Fruit fly (Drosophila melanogaster) whole organism, embryonic: ENCODE results near the gene CG11980.

Source experiments
- CG10462 ChIP-seq: fragments of 200-800 bp; sonication (Bioruptor generic); optimal IDR thresholded peaks from 2 replicates; lab custom pipeline; 2016; ENCODE audit warnings: missing biosample characterization, missing genetic modification characterization
- CG11504 ChIP-seq: fragments of 200-800 bp; sonication (Bioruptor generic); optimal IDR thresholded peaks from 3 replicates; lab custom pipeline; 2019; ENCODE audit warnings: missing biosample characterization, mild to moderate bottlenecking, missing genetic modification characterization, moderate library complexity
- CG11723 ChIP-seq: fragments of 200-800 bp; sonication (Bioruptor generic); optimal IDR thresholded peaks from 2 replicates; lab custom pipeline; 2017; ENCODE audit warnings: missing biosample characterization, mild to moderate bottlenecking, missing genetic modification characterization
- CG1233 ChIP-seq: fragments of 200-800 bp; sonication (Bioruptor generic); optimal IDR thresholded peaks from 4 replicates; lab custom pipeline; 2018; ENCODE audit warnings: missing biosample characterization, mild to moderate bottlenecking, missing genetic modification characterization
- CG12659 ChIP-seq: fragments of 200-800 bp; sonication (Bioruptor generic); optimal IDR thresholded peaks from 3 replicates; lab custom pipeline; 2017; ENCODE audit warnings: mild to moderate bottlenecking, missing biosample characterization, missing genetic modification reagents, missing genetic modification characterization
- CG13894 ChIP-seq: fragments of 200-800 bp; sonication (Bioruptor generic); optimal IDR thresholded peaks from 3 replicates; lab custom pipeline; 2018; ENCODE audit warnings: missing biosample characterization, mild to moderate bottlenecking, missing genetic modification characterization, moderate library complexity
- CG14667 ChIP-seq: fragments of 200-800 bp; sonication (Bioruptor generic); IDR thresholded peaks from 2 replicates; pipeline ENCODE4 v1.3.6; 2022; ENCODE audit warnings: missing biosample characterization, missing genetic modification characterization
- CG30431 ChIP-seq: fragments of 200-800 bp; sonication (Bioruptor generic); optimal IDR thresholded peaks from 2 replicates; lab custom pipeline; 2017; ENCODE audit warnings: missing biosample characterization, missing genetic modification characterization
- CG31365 ChIP-seq: fragments of 200-800 bp; sonication (Bioruptor generic); optimal IDR thresholded peaks from 2 replicates; lab custom pipeline; 2018; ENCODE audit warnings: missing biosample characterization, mild to moderate bottlenecking, missing genetic modification characterization
- CG6254 ChIP-seq: fragments of 200-800 bp; sonication (Bioruptor generic); optimal IDR thresholded peaks from 3 replicates; lab custom pipeline; 2017; ENCODE audit warnings: mild to moderate bottlenecking, missing biosample characterization, missing genetic modification reagents, missing genetic modification characterization
- CG7357 ChIP-seq: fragments of 200-800 bp; sonication (Bioruptor generic); IDR thresholded peaks from 3 replicates; pipeline ENCODE4 v1.3.6; 2022; ENCODE audit warnings: missing biosample characterization, missing genetic modification characterization
- Dek ChIP-seq: fragments of 200-800 bp; sonication (Bioruptor generic); optimal IDR thresholded peaks from 3 replicates; lab custom pipeline; 2019; ENCODE audit warnings: missing biosample characterization, mild to moderate bottlenecking, missing genetic modification characterization, moderate library complexity
- Dfd ChIP-seq, 2 experiments: fragments of >200 bp; optimal IDR thresholded peaks; 2 replicates each; lab custom pipeline; 2017; ENCODE audit warnings: missing biosample characterization in 2 of 2, missing genetic modification characterization in 2 of 2
- Dp ChIP-seq: fragments of 200-800 bp; sonication (Bioruptor generic); optimal IDR thresholded peaks from 2 replicates; lab custom pipeline; 2018; ENCODE audit warnings: missing biosample characterization, mild to moderate bottlenecking, missing genetic modification characterization, moderate library complexity
- E2f2 ChIP-seq: fragments of 200-800 bp; sonication (Bioruptor generic); IDR thresholded peaks from 2 replicates; pipeline ENCODE4 v1.3.6; 2022; ENCODE audit warnings: missing biosample characterization, missing genetic modification characterization
- Fer3 ChIP-seq: fragments of 200-800 bp; sonication (Bioruptor generic); optimal IDR thresholded peaks from 2 replicates; lab custom pipeline; 2018; ENCODE audit warnings: missing biosample characterization, mild to moderate bottlenecking, missing genetic modification characterization, moderate library complexity
- GATAe ChIP-seq: fragments of 200-800 bp; sonication (Bioruptor generic); conservative IDR thresholded peaks from 2 replicates; pipeline ENCODE4 v1.3.6; 2022; ENCODE audit warnings: missing biosample characterization, missing genetic modification characterization
- H15 ChIP-seq: fragments of 200-800 bp; sonication (Bioruptor generic); IDR thresholded peaks from 3 replicates; pipeline ENCODE4 v1.3.6; 2022; ENCODE audit warnings: missing biosample characterization, missing genetic modification characterization
- HmgZ ChIP-seq: fragments of 200-800 bp; sonication (Bioruptor generic); optimal IDR thresholded peaks from 2 replicates; lab custom pipeline; 2018; ENCODE audit warnings: missing biosample characterization, mild to moderate bottlenecking, missing genetic modification characterization
- Hr3 ChIP-seq: fragments of 200-800 bp; sonication (Bioruptor generic); optimal IDR thresholded peaks from 3 replicates; lab custom pipeline; 2016; ENCODE audit warnings: missing biosample characterization, missing genetic modification characterization
- Hr51 ChIP-seq, 2 experiments: fragments of 200-800 bp; sonication (Bioruptor generic); optimal IDR thresholded peaks; 2 replicates in 1 of 2; 3 replicates in 1 of 2; lab custom pipeline; 2016 to 2018; ENCODE audit warnings: missing biosample characterization in 2 of 2, missing genetic modification characterization in 2 of 2, mild to moderate bottlenecking in 1 of 2, moderate library complexity in 1 of 2
- Hr78 ChIP-seq, 2 experiments: fragments of 200-800 bp in 1 of 2; fragments of >200 bp in 1 of 2; sonication (Bioruptor generic) in 1 of 2; optimal IDR thresholded peaks; 2 replicates each; lab custom pipeline; 2017 to 2019; ENCODE audit warnings: missing biosample characterization in 2 of 2, missing genetic modification characterization in 2 of 2, mild to moderate bottlenecking in 1 of 2, moderate library complexity in 1 of 2
- Nf-YB ChIP-seq: fragments of 200-800 bp; sonication (Bioruptor generic); optimal IDR thresholded peaks from 3 replicates; lab custom pipeline; 2019; ENCODE audit warnings: missing biosample characterization, mild to moderate bottlenecking, missing genetic modification characterization, moderate library complexity
- Poxn ChIP-seq: fragments of 200-800 bp; sonication (Bioruptor generic); IDR thresholded peaks from 2 replicates; pipeline ENCODE4 v1.3.6; 2022; ENCODE audit warnings: missing biosample characterization, missing genetic modification characterization
- Six4 ChIP-seq: fragments of 200-800 bp; sonication (Bioruptor generic); optimal IDR thresholded peaks from 2 replicates; lab custom pipeline; 2016; ENCODE audit warnings: missing biosample characterization, missing genetic modification characterization
- Spps ChIP-seq: fragments of 200-800 bp; sonication (Bioruptor generic); optimal IDR thresholded peaks from 2 replicates; lab custom pipeline; 2018; ENCODE audit warnings: missing biosample characterization, mild to moderate bottlenecking, missing genetic modification characterization
- Stat92E ChIP-seq, 3 experiments: fragments of >200 bp in 2 of 3; fragments of 200-800 bp in 1 of 3; sonication (Bioruptor generic) in 1 of 3; optimal IDR thresholded peaks; 2 replicates each; lab custom pipeline; 2017 to 2019; ENCODE audit warnings: missing biosample characterization in 3 of 3, missing genetic modification characterization in 3 of 3, mild to moderate bottlenecking in 1 of 3, moderate library complexity in 1 of 3
- Usf ChIP-seq: fragments of 200-800 bp; sonication (Bioruptor generic); optimal IDR thresholded peaks from 2 replicates; lab custom pipeline; 2017; ENCODE audit warnings: missing genotype, missing biosample characterization, missing genetic modification characterization
- cato ChIP-seq: fragments of 200-800 bp; sonication (Bioruptor generic); optimal IDR thresholded peaks from 2 replicates; lab custom pipeline; 2016; ENCODE audit warnings: missing biosample characterization, missing genetic modification characterization, borderline replicate concordance
- caup ChIP-seq: fragments of 200-800 bp; sonication (Bioruptor generic); optimal IDR thresholded peaks from 3 replicates; lab custom pipeline; 2017; ENCODE audit warnings: missing biosample characterization, mild to moderate bottlenecking, missing genetic modification characterization, moderate library complexity; ENCODE audit not compliant: severe bottlenecking
- chm ChIP-seq: fragments of 200-800 bp; sonication (Bioruptor generic); IDR thresholded peaks from 2 replicates; pipeline ENCODE4 v1.3.6; 2022; ENCODE audit warnings: missing biosample characterization, missing genetic modification characterization
- dm ChIP-seq: fragments of 200-800 bp; sonication (Bioruptor generic); optimal IDR thresholded peaks from 3 replicates; lab custom pipeline; 2016; ENCODE audit warnings: missing biosample characterization, missing genetic modification characterization
- eve ChIP-seq, 2 experiments: fragments of >200 bp; optimal IDR thresholded peaks; 2 replicates each; lab custom pipeline; 2017; ENCODE audit warnings: missing biosample characterization in 2 of 2, missing genetic modification characterization in 2 of 2
- exex ChIP-seq: fragments of 200-800 bp; sonication (Bioruptor generic); optimal IDR thresholded peaks from 4 replicates; lab custom pipeline; 2018; ENCODE audit warnings: missing biosample characterization, mild to moderate bottlenecking, missing genetic modification characterization, moderate library complexity
- eyg ChIP-seq: fragments of 200-800 bp; sonication (Bioruptor generic); optimal IDR thresholded peaks from 3 replicates; lab custom pipeline; 2016; ENCODE audit warnings: missing biosample characterization, missing genetic modification characterization
- gfzf ChIP-seq: fragments of 200-800 bp; sonication (Bioruptor generic); optimal IDR thresholded peaks from 2 replicates; lab custom pipeline; 2016; ENCODE audit warnings: missing biosample characterization, mild to moderate bottlenecking, missing genetic modification characterization, moderate library complexity
- hbn ChIP-seq: fragments of 200-800 bp; sonication (Bioruptor generic); IDR thresholded peaks from 2 replicates; pipeline ENCODE4 v1.3.6; 2022; ENCODE audit warnings: missing biosample characterization, missing genetic modification characterization; ENCODE audit not compliant: partially characterized antibody
- jigr1 ChIP-seq: fragments of 200-800 bp; sonication (Bioruptor generic); IDR thresholded peaks from 3 replicates; pipeline ENCODE4 v1.3.6; 2022; ENCODE audit warnings: missing biosample characterization, missing genetic modification characterization
- mam ChIP-seq: fragments of 200-800 bp; sonication (Bioruptor generic); optimal IDR thresholded peaks from 3 replicates; lab custom pipeline; 2016; ENCODE audit warnings: missing biosample characterization, missing genetic modification characterization
- nerfin-2 ChIP-seq: fragments of 200-800 bp; sonication (Bioruptor generic); IDR thresholded peaks from 2 replicates; pipeline ENCODE4 v1.3.6; 2022; ENCODE audit warnings: missing biosample characterization, missing genetic modification characterization; ENCODE audit not compliant: partially characterized antibody
- nom ChIP-seq: fragments of 200-800 bp; sonication (Bioruptor generic); optimal IDR thresholded peaks from 2 replicates; lab custom pipeline; 2017; ENCODE audit warnings: missing biosample characterization, missing genetic modification characterization, mild to moderate bottlenecking, moderate library complexity, missing genetic modification reagents
- pros ChIP-seq: fragments of 200-800 bp; sonication (Bioruptor generic); optimal IDR thresholded peaks from 3 replicates; lab custom pipeline; 2019; ENCODE audit warnings: missing biosample characterization, mild to moderate bottlenecking, missing genetic modification characterization, moderate library complexity
- shn ChIP-seq: fragments of 200-800 bp; sonication (Bioruptor generic); optimal IDR thresholded peaks from 3 replicates; lab custom pipeline; 2016; ENCODE audit warnings: missing biosample characterization, missing genetic modification characterization
- sqz ChIP-seq: fragments of 200-800 bp; sonication (Bioruptor generic); optimal IDR thresholded peaks from 3 replicates; lab custom pipeline; 2018; ENCODE audit warnings: missing biosample characterization, mild to moderate bottlenecking, missing genetic modification characterization
- stwl ChIP-seq: fragments of 200-800 bp; sonication (Bioruptor generic); optimal IDR thresholded peaks from 3 replicates; lab custom pipeline; 2018; ENCODE audit warnings: missing biosample characterization, mild to moderate bottlenecking, missing genetic modification characterization, moderate library complexity
- tap ChIP-seq: fragments of 200-800 bp; optimal IDR thresholded peaks from 3 replicates; lab custom pipeline; 2019; ENCODE audit warnings: missing biosample characterization, mild to moderate bottlenecking, missing genetic modification characterization, moderate library complexity
- unpg ChIP-seq: fragments of 200-800 bp; sonication (Bioruptor generic); optimal IDR thresholded peaks from 3 replicates; lab custom pipeline; 2018; ENCODE audit warnings: missing biosample characterization, mild to moderate bottlenecking, missing genetic modification characterization, moderate library complexity

The CG11980 gene

DNA sequence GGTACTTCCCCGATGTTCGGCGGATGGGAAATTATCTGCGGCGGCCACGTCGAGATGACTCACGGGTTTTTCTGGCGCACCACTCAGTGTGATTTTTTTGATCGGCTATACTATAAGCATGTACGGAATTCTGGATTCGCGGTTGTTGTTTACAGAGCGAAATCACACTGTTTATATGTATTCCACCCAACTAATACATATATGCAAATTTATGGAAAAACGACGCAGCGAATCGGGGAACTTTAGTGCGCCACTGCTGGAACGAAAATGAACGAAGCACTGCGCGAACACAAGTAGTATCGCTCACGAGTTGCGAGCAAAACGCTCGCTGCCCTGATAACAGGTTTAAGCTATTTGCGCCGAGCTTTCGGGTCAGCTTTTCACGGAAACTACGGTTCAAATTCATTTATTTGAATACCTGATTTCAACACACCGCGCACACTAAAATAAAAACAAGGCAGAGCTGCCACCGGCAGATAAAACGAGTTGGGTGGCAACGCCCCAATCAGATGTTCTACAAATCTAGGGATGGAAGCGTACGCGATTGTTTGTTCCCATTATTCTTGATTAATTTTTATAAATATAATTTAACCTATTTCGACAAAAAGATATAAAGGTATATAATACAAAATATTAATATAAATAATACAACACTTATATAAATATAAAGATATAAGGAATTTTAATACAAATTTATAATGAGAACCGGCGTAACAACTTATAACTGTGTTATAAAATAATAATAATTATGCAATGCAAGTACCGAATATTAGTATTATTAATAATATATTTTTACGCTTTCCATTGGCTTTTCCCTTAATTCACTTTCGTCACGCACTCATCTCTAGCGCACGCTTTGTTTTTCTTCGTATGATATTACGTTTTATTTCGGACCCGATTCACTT lies 44.0 kb downstream of the CG11980 start, which contains the start of gene Rel (continued):
- TF ChIP-seq eyg (GFP tag; lab: Kevin White, UChicago) = peak; percentile 13
- TF ChIP-seq CG14667 (GFP tag; lab: Robert Waterston, UW) = no peak
- peak; percentile 50 for TF ChIP-seq CG30431
- no peak for TF ChIP-seq pros
- no peak for TF ChIP-seq nerfin-2 (GFP tag; lab: Robert Waterston, UW)
- peak; percentile 3 for TF ChIP-seq gfzf (GFP tag; lab: Kevin White, UChicago)
- peak; percentile 42 for TF ChIP-seq HmgZ (tag; lab: Kevin White, UChicago)
- peak; percentile 61 for TF ChIP-seq unpg
- TF ChIP-seq caup (GFP tag; lab: Kevin White, UChicago) = peak; percentile 52
- TF ChIP-seq Dfd (GFP tag; optimal IDR thresholded peaks at IDR 0.05; lab: Kevin White, UChicago) = no peak
- TF ChIP-seq Fer3 = peak; percentile 52
- no peak for TF ChIP-seq nom (GFP tag; lab: Kevin White, UChicago)
- no peak for TF ChIP-seq H15
- TF ChIP-seq tap = peak; percentile 77
- peak; percentile 88 for TF ChIP-seq Dp
- peak; percentile 32 for TF ChIP-seq Spps
- peak; percentile 27 for TF ChIP-seq CG11723 (GFP tag; lab: Kevin White, UChicago)
- TF ChIP-seq CG7357 (GFP tag; lab: Robert Waterston, UW) = no peak
- no peak for TF ChIP-seq Poxn (GFP tag; lab: Robert Waterston, UW)
- TF ChIP-seq chm = no peak
- peak; percentile 5 for TF ChIP-seq CG10462 (GFP tag; lab: Kevin White, UChicago)
- peak; percentile 35 for TF ChIP-seq exex (tag; lab: Kevin White, UChicago)
- peak; percentile 75 for TF ChIP-seq Hr3 (GFP tag; lab: Kevin White, UChicago)
- peak; percentile 70 for TF ChIP-seq Dek (tag; lab: Kevin White, UChicago)
- TF ChIP-seq hbn (GFP tag; lab: Robert Waterston, UW) = no peak
- peak in 1 of 2 experiments; percentile 34 for TF ChIP-seq Hr78 (GFP tag; optimal IDR thresholded peaks at IDR 0.05; lab: Kevin White, UChicago)
- TF ChIP-seq Stat92E (GFP tag; optimal IDR thresholded peaks at IDR 0.05; lab: Kevin White, UChicago) = no peak
- peak; percentile 30 to 79 for TF ChIP-seq Hr51 (GFP tag; optimal IDR thresholded peaks at IDR 0.05; lab: Kevin White, UChicago)
- TF ChIP-seq cato (GFP tag; lab: Kevin White, UChicago) = peak; percentile 36
- TF ChIP-seq CG12659 (GFP tag; lab: Kevin White, UChicago) = peak; percentile 81
- TF ChIP-seq E2f2 (GFP tag; lab: Robert Waterston, UW) = no peak
- no peak for TF ChIP-seq eve (GFP tag; optimal IDR thresholded peaks at IDR 0.05; lab: Kevin White, UChicago)
- peak; percentile 40 for TF ChIP-seq shn (GFP tag; lab: Kevin White, UChicago)
- TF ChIP-seq dm = peak; percentile 8
- TF ChIP-seq CG31365 (tag; lab: Kevin White, UChicago) = peak; percentile 11
- TF ChIP-seq GATAe (GFP tag; lab: Robert Waterston, UW) = no peak
- peak; percentile 47 for TF ChIP-seq CG6254 (GFP tag; lab: Kevin White, UChicago)
- peak; percentile 57 for TF ChIP-seq Usf (GFP tag; lab: Kevin White, UChicago)
- peak; percentile 97 for TF ChIP-seq CG13894
- TF ChIP-seq sqz = peak; percentile 49
- peak; percentile 59 for TF ChIP-seq Nf-YB (GFP tag; lab: Kevin White, UChicago)
- peak; percentile 56 for TF ChIP-seq Six4 (GFP tag; lab: Kevin White, UChicago)
- TF ChIP-seq jigr1 (GFP tag; lab: Robert Waterston, UW) = no peak
- TF ChIP-seq mam = no peak
- peak; percentile 4 for TF ChIP-seq stwl (tag; lab: Kevin White, UChicago)
- TF ChIP-seq CG11504 = peak; percentile 82
- TF ChIP-seq CG1233 (GFP tag; lab: Kevin White, UChicago) = peak; percentile 42
